Worm (Caenorhabditis elegans) whole organism, L4/young adult: ENCODE results near the gene sams-5.
"Not testable (repeated sequence)": the region's sequence is repeated elsewhere in the genome, so short reads cannot be mapped to it uniquely, and the experiment has no call there.

Experiments
- W03F9.2 ChIP-seq: fragments of 150-350 bp; optimal IDR thresholded peaks from 2 replicates; lab custom pipeline; 2014; ENCODE audit warnings: missing biosample characterization, missing genetic modification characterization
- him-1 ChIP-seq: sonication (generic microtip); optimal IDR thresholded peaks from 2 replicates; lab custom pipeline; 2016; ENCODE audit warnings: missing genotype, missing genetic modification reagents, missing genetic modification characterization, missing compliant biosample characterization

- TF ChIP-seq W03F9.2; him-1 (tag; lab: Kevin White, UChicago): not testable (repeated sequence)
These were observed 26.3 kb downstream of the sams-5 start, which contains the start of gene T13A10.2 for ce11 chrIV:6253000-6253399.
